Worm (Caenorhabditis elegans): ENCODE results near the gene cyp-32A1.
A peak's percentile ranks its signal among the peaks of the same experiment; 100 is the strongest.

ce11 chrV:7776029-7776628 lies 5.5 kb upstream of the cyp-32A1 start, which contains the start of the genes rpl-39 and rps-30:
- TF ChIP-seq ceh-36 (tag; optimal IDR thresholded peaks at IDR 0.05) = no peak
- no peak for TF ChIP-seq sea-1 (GFP tag; conservative IDR thresholded peaks at IDR 0.05)
- peak; percentile 37; the same call in 1 of the 2 replicates for TF ChIP-seq pes-1 (GFP tag; IDR thresholded peaks at IDR 0.05)
- TF ChIP-seq ama-1 (optimal IDR thresholded peaks at IDR 0.05) = no peak
- no peak for TF ChIP-seq tra-4 (tag; optimal IDR thresholded peaks at IDR 0.05)
- no peak for TF ChIP-seq tbx-11 (GFP tag; IDR thresholded peaks at IDR 0.05)
- TF ChIP-seq flt-1 (GFP tag; IDR thresholded peaks at IDR 0.05) = peak; percentile 26; the same call in 1 of the 2 replicates
- TF ChIP-seq ets-7 (tag; optimal IDR thresholded peaks at IDR 0.05) = no peak
- no peak for TF ChIP-seq ceh-13 (GFP tag; optimal IDR thresholded peaks at IDR 0.05)
- no peak for TF ChIP-seq scrt-1 (GFP tag; IDR thresholded peaks at IDR 0.05)
